Fruit fly (Drosophila melanogaster) whole organism, embryonic: ENCODE results near the gene CG18581.

Experiments
- Bgb ChIP-seq: fragments of 200-800 bp; sonication (Bioruptor generic); IDR thresholded peaks from 2 replicates; pipeline ENCODE4 v1.3.6; 2022; ENCODE audit warnings: missing biosample characterization, missing genetic modification characterization; ENCODE audit not compliant: partially characterized antibody
- CG11696 ChIP-seq: fragments of 200-800 bp; sonication (Bioruptor generic); IDR thresholded peaks from 2 replicates; pipeline ENCODE4 v1.3.6; 2022; ENCODE audit warnings: missing biosample characterization, missing genetic modification characterization
- CG12659 ChIP-seq: fragments of 200-800 bp; sonication (Bioruptor generic); optimal IDR thresholded peaks from 3 replicates; lab custom pipeline; 2017; ENCODE audit warnings: mild to moderate bottlenecking, missing biosample characterization, missing genetic modification reagents, missing genetic modification characterization
- CG12769 ChIP-seq: fragments of 200-800 bp; sonication (Bioruptor generic); optimal IDR thresholded peaks from 2 replicates; lab custom pipeline; 2019; ENCODE audit warnings: missing biosample characterization, mild to moderate bottlenecking, missing genetic modification characterization, moderate library complexity
- CG13296 ChIP-seq: fragments of 200-800 bp; sonication (Bioruptor generic); optimal IDR thresholded peaks from 3 replicates; lab custom pipeline; 2018; ENCODE audit warnings: missing biosample characterization, mild to moderate bottlenecking, missing genetic modification characterization
- CG13775 ChIP-seq: fragments of 200-800 bp; sonication (Bioruptor generic); optimal IDR thresholded peaks from 3 replicates; lab custom pipeline; 2017; ENCODE audit warnings: missing biosample characterization, mild to moderate bottlenecking, missing genetic modification characterization
- CG1529 ChIP-seq: fragments of 200-800 bp; sonication (Bioruptor generic); optimal IDR thresholded peaks from 3 replicates; lab custom pipeline; 2018; ENCODE audit warnings: missing biosample characterization, missing genetic modification characterization
- CG16813 ChIP-seq: fragments of 200-800 bp; sonication (Bioruptor generic); IDR thresholded peaks from 3 replicates; pipeline ENCODE4 v1.3.6; 2022; ENCODE audit warnings: missing biosample characterization, missing genetic modification characterization; ENCODE audit not compliant: partially characterized antibody
- CG17385 ChIP-seq: fragments of 200-800 bp; sonication (Bioruptor generic); optimal IDR thresholded peaks from 3 replicates; lab custom pipeline; 2018; ENCODE audit warnings: missing biosample characterization, mild to moderate bottlenecking, missing genetic modification characterization
- CG2199 ChIP-seq: fragments of 200-800 bp; sonication (Bioruptor generic); IDR thresholded peaks from 3 replicates; pipeline ENCODE4 v1.3.6; 2022; ENCODE audit warnings: missing biosample characterization, missing genetic modification characterization
- CG30020 ChIP-seq: fragments of 200-800 bp; optimal IDR thresholded peaks from 2 replicates; lab custom pipeline; 2019; ENCODE audit warnings: missing biosample characterization, mild to moderate bottlenecking, missing genetic modification characterization, moderate library complexity
- CG31224 ChIP-seq: fragments of 200-800 bp; sonication (Bioruptor generic); IDR thresholded peaks from 2 replicates; pipeline ENCODE4 v1.3.6; 2022; ENCODE audit warnings: missing biosample characterization, missing genetic modification characterization
- CG3163 ChIP-seq: fragments of 200-800 bp; sonication (Bioruptor generic); optimal IDR thresholded peaks from 3 replicates; lab custom pipeline; 2016; ENCODE audit warnings: missing biosample characterization, missing genetic modification characterization
- CG3995 ChIP-seq: fragments of 200-800 bp; sonication (Bioruptor generic); optimal IDR thresholded peaks from 3 replicates; lab custom pipeline; 2016; ENCODE audit warnings: missing biosample characterization, missing genetic modification characterization
- CG4328 ChIP-seq: fragments of 200-800 bp; sonication (Bioruptor generic); optimal IDR thresholded peaks from 3 replicates; lab custom pipeline; 2017; ENCODE audit warnings: missing biosample characterization, missing genetic modification reagents, missing genetic modification characterization
- CG4360 ChIP-seq: fragments of 200-800 bp; sonication (Bioruptor generic); IDR thresholded peaks from 2 replicates; pipeline ENCODE4 v1.3.6; 2022; ENCODE audit warnings: missing biosample characterization, missing genetic modification characterization
- CG4730 ChIP-seq: fragments of 200-800 bp; sonication (Bioruptor generic); IDR thresholded peaks from 2 replicates; pipeline ENCODE4 v1.3.6; 2022; ENCODE audit warnings: missing biosample characterization, missing genetic modification characterization
- CG9437 ChIP-seq: fragments of 200-800 bp; sonication (Bioruptor generic); optimal IDR thresholded peaks from 2 replicates; lab custom pipeline; 2018; ENCODE audit warnings: missing biosample characterization, mild to moderate bottlenecking, missing genetic modification characterization
- Dek ChIP-seq: fragments of 200-800 bp; sonication (Bioruptor generic); optimal IDR thresholded peaks from 3 replicates; lab custom pipeline; 2019; ENCODE audit warnings: missing biosample characterization, mild to moderate bottlenecking, missing genetic modification characterization, moderate library complexity
- Dll ChIP-seq: fragments of 200-800 bp; sonication (Bioruptor generic); IDR thresholded peaks from 4 replicates; pipeline ENCODE4 v1.3.6; 2022; ENCODE audit warnings: missing biosample characterization, missing genetic modification characterization; ENCODE audit not compliant: partially characterized antibody
- Doc3 ChIP-seq: fragments of 200-800 bp; sonication (Bioruptor generic); IDR thresholded peaks from 3 replicates; pipeline ENCODE4 v1.3.6; 2022; ENCODE audit warnings: missing biosample characterization, missing genetic modification characterization; ENCODE audit not compliant: partially characterized antibody
- Fer3 ChIP-seq: fragments of 200-800 bp; sonication (Bioruptor generic); optimal IDR thresholded peaks from 2 replicates; lab custom pipeline; 2018; ENCODE audit warnings: missing biosample characterization, mild to moderate bottlenecking, missing genetic modification characterization, moderate library complexity
- HLH54F ChIP-seq: fragments of 200-800 bp; sonication (Bioruptor generic); optimal IDR thresholded peaks from 3 replicates; lab custom pipeline; 2016; ENCODE audit warnings: missing biosample characterization, missing genetic modification characterization
- Hmx ChIP-seq: fragments of 200-800 bp; sonication (Bioruptor generic); optimal IDR thresholded peaks from 2 replicates; lab custom pipeline; 2016; ENCODE audit warnings: missing biosample characterization, missing genetic modification characterization
- NFAT ChIP-seq: fragments of 200-800 bp; sonication (Bioruptor generic); IDR thresholded peaks from 2 replicates; pipeline ENCODE4 v1.3.6; 2022; ENCODE audit warnings: missing biosample characterization, missing genetic modification characterization
- Opbp ChIP-seq: fragments of 200-800 bp; sonication (Bioruptor generic); IDR thresholded peaks from 3 replicates; pipeline ENCODE4 v1.3.6; 2022; ENCODE audit warnings: missing biosample characterization, missing genetic modification characterization; ENCODE audit not compliant: partially characterized antibody
- Pdp1 ChIP-seq, 2 experiments: fragments of 200-800 bp; sonication (Bioruptor generic); optimal IDR thresholded peaks; 3 replicates each; lab custom pipeline; 2016; ENCODE audit warnings: missing biosample characterization in 2 of 2, missing genetic modification characterization in 2 of 2, mild to moderate bottlenecking in 1 of 2, moderate library complexity in 1 of 2
- Ssrp ChIP-seq: fragments of 200-800 bp; sonication (Bioruptor generic); optimal IDR thresholded peaks from 2 replicates; lab custom pipeline; 2018; ENCODE audit warnings: missing biosample characterization, mild to moderate bottlenecking, missing genetic modification characterization, moderate library complexity
- Trl ChIP-seq, 3 experiments: fragments of >200 bp in 2 of 3; fragments of 200-800 bp in 1 of 3; sonication (Bioruptor generic) in 1 of 3; optimal IDR thresholded peaks; 2 replicates in 1 of 3; 3 replicates in 2 of 3; lab custom pipeline; 2016 to 2017; ENCODE audit warnings: missing biosample characterization in 1 of 3, missing genetic modification characterization in 1 of 3
- bigmax ChIP-seq: fragments of 200-800 bp; sonication (Bioruptor generic); optimal IDR thresholded peaks from 2 replicates; lab custom pipeline; 2018; ENCODE audit warnings: missing biosample characterization, mild to moderate bottlenecking, missing genetic modification characterization
- br ChIP-seq: fragments of >200 bp; optimal IDR thresholded peaks from 2 replicates; lab custom pipeline; 2017
- bsh ChIP-seq, 2 experiments: fragments of 200-800 bp; sonication (Bioruptor generic); optimal IDR thresholded peaks; 2 replicates each; lab custom pipeline; 2017 to 2018; ENCODE audit warnings: mild to moderate bottlenecking in 2 of 2, missing biosample characterization in 2 of 2, missing genetic modification characterization in 2 of 2, moderate library complexity in 1 of 2
- cwo ChIP-seq: fragments of 200-800 bp; sonication (Bioruptor generic); optimal IDR thresholded peaks from 3 replicates; lab custom pipeline; 2017; ENCODE audit warnings: missing biosample characterization, missing genetic modification characterization, mild to moderate bottlenecking, moderate library complexity, missing genetic modification reagents
- fu2 ChIP-seq: fragments of 200-800 bp; sonication (Bioruptor generic); optimal IDR thresholded peaks from 2 replicates; lab custom pipeline; 2016; ENCODE audit warnings: missing biosample characterization, missing genetic modification characterization
- grau ChIP-seq: fragments of 200-800 bp; optimal IDR thresholded peaks from 3 replicates; lab custom pipeline; 2019; ENCODE audit warnings: missing biosample characterization, mild to moderate bottlenecking, missing genetic modification characterization, moderate library complexity
- jing ChIP-seq: fragments of 200-800 bp; sonication (Bioruptor generic); optimal IDR thresholded peaks from 2 replicates; lab custom pipeline; 2018; ENCODE audit warnings: missing biosample characterization, mild to moderate bottlenecking, missing genetic modification characterization
- kah ChIP-seq: fragments of 200-800 bp; sonication (Bioruptor generic); optimal IDR thresholded peaks from 2 replicates; lab custom pipeline; 2018; ENCODE audit warnings: missing biosample characterization, mild to moderate bottlenecking, missing genetic modification characterization
- lilli ChIP-seq: fragments of 200-800 bp; sonication (Bioruptor generic); optimal IDR thresholded peaks from 3 replicates; lab custom pipeline; 2016; ENCODE audit warnings: missing biosample characterization, missing genetic modification characterization
- mirr ChIP-seq: fragments of 200-800 bp; sonication (Bioruptor generic); optimal IDR thresholded peaks from 3 replicates; lab custom pipeline; 2018; ENCODE audit warnings: missing biosample characterization, mild to moderate bottlenecking, missing genetic modification characterization
- nerfin-1 ChIP-seq: fragments of 200-800 bp; sonication (Bioruptor generic); optimal IDR thresholded peaks from 3 replicates; lab custom pipeline; 2019; ENCODE audit warnings: missing biosample characterization, mild to moderate bottlenecking, missing genetic modification characterization, moderate library complexity
- pan ChIP-seq, 4 experiments: fragments of >200 bp in 3 of 4; fragments of 200-800 bp in 1 of 4; sonication (Bioruptor generic) in 1 of 4; optimal IDR thresholded peaks in 3 of 4; IDR thresholded peaks in 1 of 4; 2 replicates each; pipeline versions ENCODE4 v1.3.6 to Lab custom; 2017 to 2022; ENCODE audit warnings: missing biosample characterization in 2 of 4, missing genetic modification characterization in 2 of 4, mixed read lengths in 1 of 4
- sens ChIP-seq: fragments of 200-800 bp; sonication (Bioruptor generic); peaks from one replicate; lab custom pipeline; 2016; ENCODE audit warnings: missing biosample characterization, missing genetic modification characterization
- seq ChIP-seq: fragments of 200-800 bp; sonication (Bioruptor generic); IDR thresholded peaks from 2 replicates; pipeline ENCODE4 v1.3.6; 2022; ENCODE audit warnings: missing biosample characterization, missing genetic modification characterization
- sima ChIP-seq: fragments of 200-800 bp; sonication (Bioruptor generic); optimal IDR thresholded peaks from 2 replicates; lab custom pipeline; 2016; ENCODE audit warnings: missing biosample characterization, missing genetic modification characterization
- sug ChIP-seq: fragments of 200-800 bp; optimal IDR thresholded peaks from 2 replicates; lab custom pipeline; 2019; ENCODE audit warnings: missing biosample characterization, mild to moderate bottlenecking, missing genetic modification characterization, moderate library complexity
- vvl ChIP-seq: fragments of 200-800 bp; sonication (Bioruptor generic); IDR thresholded peaks from 2 replicates; pipeline ENCODE4 v1.3.6; 2022; ENCODE audit warnings: missing biosample characterization, missing genetic modification characterization
- yki ChIP-seq: fragments of >200 bp; optimal IDR thresholded peaks from 3 replicates; lab custom pipeline; 2018

CG18581 gene

dm6 chr3L:15093929-15094588 is 44.0 kb upstream of the CG18581 start (continued):
- TF ChIP-seq sug (tag; lab: Kevin White, UChicago) (peak; percentile 6), sens (peak; percentile 85), CG16813 (GFP tag; lab: Robert Waterston, UW) (no peak), cwo (GFP tag; lab: Kevin White, UChicago) (peak; percentile 3), CG12659 (GFP tag; lab: Kevin White, UChicago) (no peak), lilli (GFP tag; lab: Kevin White, UChicago) (peak; percentile 21), Hmx (GFP tag; lab: Kevin White, UChicago) (no peak), HLH54F (GFP tag; lab: Kevin White, UChicago) (no peak), Doc3 (GFP tag; lab: Robert Waterston, UW) (0 out of 3 replicates have a peak, but pooled peaks have one; percentile 19), bsh (GFP tag; optimal IDR thresholded peaks at IDR 0.05; lab: Kevin White, UChicago) (no peak), CG30020 (tag; lab: Kevin White, UChicago) (no peak), Dll (GFP tag; lab: Robert Waterston, UW) (peak; percentile 61; the same call in 2 of the 4 replicates), bigmax (GFP tag; lab: Kevin White, UChicago) (no peak), CG4730 (no peak), NFAT (GFP tag; lab: Robert Waterston, UW) (no peak), Ssrp (tag; lab: Kevin White, UChicago) (peak; percentile 8), nerfin-1 (peak; percentile 18), Dek (peak; percentile 2), seq (GFP tag; lab: Robert Waterston, UW) (no peak), sima (GFP tag; lab: Kevin White, UChicago) (no peak), CG13296 (peak; percentile 10), CG13775 (no peak), CG11696 (GFP tag; lab: Robert Waterston, UW) (peak; percentile 81), CG3995 (no peak), CG31224 (GFP tag; lab: Robert Waterston, UW) (no peak), jing (GFP tag; lab: Kevin White, UChicago) (no peak), grau (tag; lab: Kevin White, UChicago) (peak; percentile 93), Fer3 (tag; lab: Kevin White, UChicago) (peak; percentile 5), kah (GFP tag; lab: Kevin White, UChicago) (no peak), CG1529 (GFP tag; lab: Kevin White, UChicago) (no peak), fu2 (GFP tag; lab: Kevin White, UChicago) (no peak), vvl (GFP tag; lab: Robert Waterston, UW) (0 out of 2 replicates have a peak, but pooled peaks have one; percentile 28), pan (optimal IDR thresholded peaks at IDR 0.05; lab: Kevin White, UChicago) (no peak), pan (GFP tag; optimal IDR thresholded peaks at IDR 0.05 in 1 of 2, IDR thresholded peaks at IDR 0.05 in 1 of 2) (peak in 1 of 2 experiments; percentile 16), mirr (GFP tag; lab: Kevin White, UChicago) (no peak), CG12769 (tag; lab: Kevin White, UChicago) (no peak)

dm6 chr3L:15089887-15090679 is 40.1 kb upstream of the CG18581 start:
- TF ChIP-seq sens (peak; percentile 64), yki (lab: Kevin White, UChicago) (peak; percentile 5), Opbp (GFP tag; lab: Robert Waterston, UW) (peak; percentile 37; the same call in 1 of the 3 replicates), CG4328 (GFP tag; lab: Kevin White, UChicago) (no peak), bigmax (GFP tag; lab: Kevin White, UChicago) (peak; percentile 71), Bgb (GFP tag; lab: Robert Waterston, UW) (no peak), CG17385 (no peak), CG3163 (peak; percentile 13), CG4360 (0 out of 2 replicates have a peak, but pooled peaks have one; percentile 8), CG2199 (GFP tag; lab: Robert Waterston, UW) (peak; percentile 16; the same call in 1 of the 3 replicates), br (no peak), CG9437 (GFP tag; lab: Kevin White, UChicago) (peak; percentile 39), Pdp1 (GFP tag; optimal IDR thresholded peaks at IDR 0.05; lab: Kevin White, UChicago) (peak in 1 of 2 experiments; percentile 49), Trl (optimal IDR thresholded peaks at IDR 0.05; lab: Kevin White, UChicago) (peak; percentile 63 to 71), Trl (GFP tag; optimal IDR thresholded peaks at IDR 0.05; lab: Kevin White, UChicago) (no peak)
